Fruit fly (Drosophila melanogaster) whole organism, embryonic: ENCODE data around the gene Rpt6.

Experiments used
- Adf1 ChIP-seq: fragments of 200-800 bp; sonication (Bioruptor generic); IDR thresholded peaks from 2 replicates; pipeline ENCODE4 v1.3.6; 2022; ENCODE audit warnings: missing biosample characterization, missing genetic modification characterization
- Atf3 ChIP-seq: fragments of 200-800 bp; sonication (Bioruptor generic); optimal IDR thresholded peaks from 3 replicates; lab custom pipeline; 2016; ENCODE audit warnings: missing biosample characterization, missing genetic modification characterization
- Bteb2 ChIP-seq: fragments of 200-800 bp; sonication (Bioruptor generic); optimal IDR thresholded peaks from 2 replicates; lab custom pipeline; 2016; ENCODE audit warnings: missing biosample characterization, missing genetic modification characterization
- C15 ChIP-seq: fragments of 200-800 bp; sonication (Bioruptor generic); IDR thresholded peaks from 3 replicates; pipeline ENCODE4 v1.3.6; 2022; ENCODE audit warnings: missing biosample characterization, missing genetic modification characterization
- CG10565 ChIP-seq: fragments of 200-800 bp; sonication (Bioruptor generic); optimal IDR thresholded peaks from 3 replicates; lab custom pipeline; 2016; ENCODE audit warnings: missing biosample characterization, mild to moderate bottlenecking, missing genetic modification characterization
- CG10979 ChIP-seq: fragments of 200-800 bp; sonication (Bioruptor generic); optimal IDR thresholded peaks from 2 replicates; lab custom pipeline; 2018; ENCODE audit warnings: missing biosample characterization, mild to moderate bottlenecking, missing genetic modification characterization, moderate library complexity
- CG12236 ChIP-seq: fragments of 200-800 bp; sonication (Bioruptor generic); optimal IDR thresholded peaks from 2 replicates; lab custom pipeline; 2016; ENCODE audit warnings: missing biosample characterization, missing genetic modification characterization
- CG14441 ChIP-seq: fragments of 200-800 bp; sonication (Bioruptor generic); IDR thresholded peaks from 2 replicates; pipeline ENCODE4 v1.3.6; 2022; ENCODE audit warnings: missing biosample characterization, missing genetic modification characterization
- CG1603 ChIP-seq: fragments of 200-800 bp; sonication (Bioruptor generic); optimal IDR thresholded peaks from 2 replicates; lab custom pipeline; 2019; ENCODE audit warnings: missing biosample characterization, mild to moderate bottlenecking, missing genetic modification characterization, moderate library complexity
- CG16779 ChIP-seq: fragments of 200-800 bp; sonication (Bioruptor generic); IDR thresholded peaks from 2 replicates; pipeline ENCODE4 v1.3.6; 2022; ENCODE audit warnings: missing biosample characterization, missing genetic modification characterization
- CG16815 ChIP-seq: fragments of 200-800 bp; sonication (Bioruptor generic); optimal IDR thresholded peaks from 3 replicates; lab custom pipeline; 2017; ENCODE audit warnings: missing biosample characterization, mild to moderate bottlenecking, missing genetic modification characterization
- CG17359 ChIP-seq: fragments of 200-800 bp; sonication (Bioruptor generic); optimal IDR thresholded peaks from 3 replicates; lab custom pipeline; 2018; ENCODE audit warnings: missing biosample characterization, mild to moderate bottlenecking, missing genetic modification characterization, moderate library complexity
- CG2120 ChIP-seq: fragments of 200-800 bp; sonication (Bioruptor generic); optimal IDR thresholded peaks from 3 replicates; lab custom pipeline; 2016; ENCODE audit warnings: missing biosample characterization, missing genetic modification characterization
- CG34376 ChIP-seq: fragments of 200-800 bp; sonication (Bioruptor generic); optimal IDR thresholded peaks from 2 replicates; lab custom pipeline; 2018; ENCODE audit warnings: missing biosample characterization, mild to moderate bottlenecking, missing genetic modification characterization
- CG4328 ChIP-seq: fragments of 200-800 bp; sonication (Bioruptor generic); optimal IDR thresholded peaks from 3 replicates; lab custom pipeline; 2017; ENCODE audit warnings: missing biosample characterization, missing genetic modification reagents, missing genetic modification characterization
- CG43689 ChIP-seq: fragments of 200-800 bp; sonication (Bioruptor generic); IDR thresholded peaks from 2 replicates; pipeline ENCODE4 v1.3.6; 2022; ENCODE audit warnings: missing biosample characterization, missing genetic modification characterization
- CG4617 ChIP-seq: fragments of 200-800 bp; sonication (Bioruptor generic); optimal IDR thresholded peaks from 3 replicates; lab custom pipeline; 2016; ENCODE audit warnings: missing biosample characterization, missing genetic modification characterization, borderline replicate concordance
- CG6175 ChIP-seq: fragments of 200-800 bp; sonication (Bioruptor generic); IDR thresholded peaks from 3 replicates; pipeline ENCODE4 v1.3.6; 2022; ENCODE audit warnings: missing biosample characterization, missing genetic modification characterization
- CG6254 ChIP-seq: fragments of 200-800 bp; sonication (Bioruptor generic); optimal IDR thresholded peaks from 3 replicates; lab custom pipeline; 2017; ENCODE audit warnings: mild to moderate bottlenecking, missing biosample characterization, missing genetic modification reagents, missing genetic modification characterization
- CG6683 ChIP-seq: fragments of 200-800 bp; sonication (Bioruptor generic); optimal IDR thresholded peaks from 2 replicates; lab custom pipeline; 2017; ENCODE audit warnings: missing biosample characterization, mild to moderate bottlenecking, missing genetic modification characterization, missing genetic modification reagents
- CG7928 ChIP-seq: fragments of 200-800 bp; sonication (Bioruptor generic); optimal IDR thresholded peaks from 2 replicates; lab custom pipeline; 2017; ENCODE audit warnings: missing biosample characterization, mild to moderate bottlenecking, missing genetic modification characterization
- CG8478 ChIP-seq: fragments of >200 bp; optimal IDR thresholded peaks from 2 replicates; lab custom pipeline; 2018
- CG9932 ChIP-seq: fragments of 200-800 bp; sonication (Bioruptor generic); IDR thresholded peaks from 2 replicates; pipeline ENCODE4 v1.3.6; 2022; ENCODE audit warnings: missing biosample characterization, missing genetic modification characterization
- Chrac-16 ChIP-seq: fragments of 200-800 bp; sonication (Bioruptor generic); optimal IDR thresholded peaks from 3 replicates; lab custom pipeline; 2016; ENCODE audit warnings: missing biosample characterization, missing genetic modification characterization
- D19A ChIP-seq: fragments of 200-800 bp; optimal IDR thresholded peaks from 3 replicates; lab custom pipeline; 2019; ENCODE audit warnings: missing biosample characterization, mild to moderate bottlenecking, missing genetic modification characterization, moderate library complexity
- Ets97D ChIP-seq: fragments of 200-800 bp; sonication (Bioruptor generic); optimal IDR thresholded peaks from 3 replicates; lab custom pipeline; 2016; ENCODE audit warnings: missing biosample characterization, missing genetic modification characterization
- HHEX ChIP-seq: fragments of 200-800 bp; sonication (Bioruptor generic); optimal IDR thresholded peaks from 3 replicates; lab custom pipeline; 2017; ENCODE audit warnings: missing biosample characterization, mild to moderate bottlenecking, missing genetic modification characterization, missing genetic modification reagents
- Max ChIP-seq: fragments of 200-800 bp; sonication (Bioruptor generic); optimal IDR thresholded peaks from 2 replicates; lab custom pipeline; 2016; ENCODE audit warnings: missing biosample characterization, mild to moderate bottlenecking, missing genetic modification characterization
- Poxn ChIP-seq: fragments of 200-800 bp; sonication (Bioruptor generic); IDR thresholded peaks from 2 replicates; pipeline ENCODE4 v1.3.6; 2022; ENCODE audit warnings: missing biosample characterization, missing genetic modification characterization
- Usf ChIP-seq: fragments of 200-800 bp; sonication (Bioruptor generic); optimal IDR thresholded peaks from 2 replicates; lab custom pipeline; 2017; ENCODE audit warnings: missing genotype, missing biosample characterization, missing genetic modification characterization
- ase ChIP-seq: fragments of 200-800 bp; sonication (Bioruptor generic); IDR thresholded peaks from 3 replicates; pipeline ENCODE4 v1.3.6; 2022; ENCODE audit warnings: missing biosample characterization, missing genetic modification characterization
- btn ChIP-seq: fragments of 200-800 bp; sonication (Bioruptor generic); optimal IDR thresholded peaks from 2 replicates; lab custom pipeline; 2016; ENCODE audit warnings: missing biosample characterization, missing genetic modification characterization
- ci ChIP-seq: fragments of 200-800 bp; sonication (Bioruptor generic); IDR thresholded peaks from 3 replicates; pipeline ENCODE4 v1.3.6; 2022; ENCODE audit warnings: missing biosample characterization, missing genetic modification characterization
- fd64A ChIP-seq: fragments of 200-800 bp; sonication (Bioruptor generic); optimal IDR thresholded peaks from 3 replicates; lab custom pipeline; 2018; ENCODE audit warnings: missing biosample characterization, mild to moderate bottlenecking, missing genetic modification characterization
- hb ChIP-seq: fragments of 200-800 bp; sonication (Bioruptor generic); IDR thresholded peaks from 3 replicates; pipeline ENCODE4 v1.3.6; 2022; ENCODE audit warnings: missing biosample characterization, missing genetic modification characterization; ENCODE audit not compliant: partially characterized antibody
- hkb ChIP-seq, 2 experiments: fragments of 200-800 bp in 1 of 2; fragments of >200 bp in 1 of 2; sonication (Bioruptor generic) in 1 of 2; IDR thresholded peaks in 1 of 2; optimal IDR thresholded peaks in 1 of 2; 2 replicates each; pipeline versions ENCODE4 v1.3.6 to Lab custom; 2017 to 2022; ENCODE audit warnings: missing biosample characterization in 1 of 2, missing genetic modification characterization in 1 of 2
- nerfin-1 ChIP-seq: fragments of 200-800 bp; sonication (Bioruptor generic); optimal IDR thresholded peaks from 3 replicates; lab custom pipeline; 2019; ENCODE audit warnings: missing biosample characterization, mild to moderate bottlenecking, missing genetic modification characterization, moderate library complexity
- nerfin-2 ChIP-seq: fragments of 200-800 bp; sonication (Bioruptor generic); IDR thresholded peaks from 2 replicates; pipeline ENCODE4 v1.3.6; 2022; ENCODE audit warnings: missing biosample characterization, missing genetic modification characterization; ENCODE audit not compliant: partially characterized antibody
- onecut ChIP-seq: fragments of 200-800 bp; sonication (Bioruptor generic); IDR thresholded peaks from 2 replicates; pipeline ENCODE4 v1.3.6; 2022; ENCODE audit warnings: missing biosample characterization, missing genetic modification characterization
- org-1 ChIP-seq: fragments of 200-800 bp; sonication (Bioruptor generic); optimal IDR thresholded peaks from 2 replicates; lab custom pipeline; 2017; ENCODE audit warnings: missing biosample characterization, missing genetic modification characterization
- otp ChIP-seq: fragments of 200-800 bp; sonication (Bioruptor generic); IDR thresholded peaks from 3 replicates; pipeline ENCODE4, ENCODE4 v1.3.6; 2022; ENCODE audit warnings: missing biosample characterization, missing genetic modification characterization
- peb ChIP-seq: fragments of 200-800 bp; sonication (Bioruptor generic); IDR thresholded peaks from 2 replicates; pipeline ENCODE4 v1.3.6; 2022; ENCODE audit warnings: missing biosample characterization, missing genetic modification characterization
- pros ChIP-seq: fragments of 200-800 bp; sonication (Bioruptor generic); optimal IDR thresholded peaks from 3 replicates; lab custom pipeline; 2019; ENCODE audit warnings: missing biosample characterization, mild to moderate bottlenecking, missing genetic modification characterization, moderate library complexity
- sens-2 ChIP-seq: fragments of 200-800 bp; sonication (Bioruptor generic); IDR thresholded peaks from 2 replicates; pipeline ENCODE4 v1.3.6; 2022; ENCODE audit warnings: missing biosample characterization, missing genetic modification characterization
- shn ChIP-seq: fragments of 200-800 bp; sonication (Bioruptor generic); optimal IDR thresholded peaks from 3 replicates; lab custom pipeline; 2016; ENCODE audit warnings: missing biosample characterization, missing genetic modification characterization
- sob ChIP-seq: fragments of 200-800 bp; sonication (Bioruptor generic); IDR thresholded peaks from 2 replicates; pipeline ENCODE4 v1.3.6; 2022; ENCODE audit warnings: missing biosample characterization, missing genetic modification characterization
- twi ChIP-seq: fragments of 200-800 bp; optimal IDR thresholded peaks from 2 replicates; lab custom pipeline; 2019; ENCODE audit warnings: missing biosample characterization, mild to moderate bottlenecking, missing genetic modification characterization, moderate library complexity
- unc-4 ChIP-seq: fragments of 200-800 bp; sonication (Bioruptor generic); IDR thresholded peaks from 2 replicates; pipeline ENCODE4 v1.3.6; 2022; ENCODE audit warnings: missing biosample characterization, missing genetic modification characterization; ENCODE audit not compliant: partially characterized antibody
- vnd ChIP-seq: fragments of 200-800 bp; sonication (Bioruptor generic); IDR thresholded peaks from 3 replicates; pipeline ENCODE4 v1.3.6; 2022; ENCODE audit warnings: missing biosample characterization, missing genetic modification characterization; ENCODE audit not compliant: partially characterized antibody
- vvl ChIP-seq: fragments of 200-800 bp; sonication (Bioruptor generic); IDR thresholded peaks from 2 replicates; pipeline ENCODE4 v1.3.6; 2022; ENCODE audit warnings: missing biosample characterization, missing genetic modification characterization

Rpt6 gene

dm6 chrX:21349800-21350309 lies 34.0 kb downstream of the Rpt6 start, which contains the start of the genes peng and sol (continued):
- TF ChIP-seq CG43689 (GFP tag; lab: Robert Waterston, UW): no peak
- TF ChIP-seq Chrac-16 (GFP tag; lab: Kevin White, UChicago): peak; percentile 80
- no peak for TF ChIP-seq CG6254
- TF ChIP-seq Bteb2 (GFP tag; lab: Kevin White, UChicago): peak; percentile 64
- TF ChIP-seq CG10565: no peak
- TF ChIP-seq btn (GFP tag; lab: Kevin White, UChicago): peak; percentile 52
- TF ChIP-seq CG8478 (lab: Kevin White, UChicago): no peak
- peak; percentile 80 for TF ChIP-seq Max (GFP tag; lab: Kevin White, UChicago)
- no peak for TF ChIP-seq fd64A (GFP tag; lab: Kevin White, UChicago)
- TF ChIP-seq Ets97D (GFP tag; lab: Kevin White, UChicago): peak; percentile 66
- TF ChIP-seq vvl: peak; percentile 73
- TF ChIP-seq CG1603 (tag; lab: Kevin White, UChicago): peak; percentile 42
- TF ChIP-seq sens-2 (GFP tag; lab: Robert Waterston, UW): 0 out of 2 replicates have a peak, but pooled peaks have one; percentile 4
- TF ChIP-seq hb (GFP tag; lab: Robert Waterston, UW): no peak
- TF ChIP-seq D19A (tag; lab: Kevin White, UChicago): peak; percentile 47
- TF ChIP-seq CG6683 (GFP tag; lab: Kevin White, UChicago): peak; percentile 36
- no peak for TF ChIP-seq pros (GFP tag; lab: Kevin White, UChicago)
- TF ChIP-seq CG34376 (GFP tag; lab: Kevin White, UChicago): peak; percentile 47
- 0 out of 3 replicates have a peak, but pooled peaks have one; percentile 15 for TF ChIP-seq ase
- peak; percentile 47 for TF ChIP-seq CG4328
- peak; percentile 77 for TF ChIP-seq CG16815 (GFP tag; lab: Kevin White, UChicago)
- TF ChIP-seq nerfin-2 (GFP tag; lab: Robert Waterston, UW): no peak
- peak; percentile 53 for TF ChIP-seq Atf3 (GFP tag; lab: Kevin White, UChicago)
- peak; percentile 50 for TF ChIP-seq twi (tag; lab: Kevin White, UChicago)
- no peak for TF ChIP-seq Poxn (GFP tag; lab: Robert Waterston, UW)
- TF ChIP-seq unc-4: no peak
- TF ChIP-seq C15 (GFP tag; lab: Robert Waterston, UW): 0 out of 3 replicates have a peak, but pooled peaks have one; percentile 25
- TF ChIP-seq CG2120: peak; percentile 89
- peak; percentile 73 for TF ChIP-seq CG14441 (GFP tag; lab: Robert Waterston, UW)
- peak; percentile 59 for TF ChIP-seq org-1 (GFP tag; lab: Kevin White, UChicago)
- no peak for TF ChIP-seq CG16779 (GFP tag; lab: Robert Waterston, UW)
- TF ChIP-seq otp (GFP tag; lab: Robert Waterston, UW): no peak
- TF ChIP-seq Adf1 (GFP tag; lab: Robert Waterston, UW): peak; percentile 13; the same call in 1 of the 2 replicates
- peak; percentile 60 for TF ChIP-seq CG17359 (tag; lab: Kevin White, UChicago)
- TF ChIP-seq CG7928 (GFP tag; lab: Kevin White, UChicago): peak; percentile 38
- TF ChIP-seq CG10979: peak; percentile 55
- no peak for TF ChIP-seq peb (GFP tag; lab: Robert Waterston, UW)
- TF ChIP-seq CG4617 (GFP tag; lab: Kevin White, UChicago): peak; percentile 48
- TF ChIP-seq onecut (GFP tag; lab: Robert Waterston, UW): 0 out of 2 replicates have a peak, but pooled peaks have one; percentile 24
- peak; percentile 79 for TF ChIP-seq CG9932
- TF ChIP-seq sob: peak; percentile 72
- peak; percentile 71 for TF ChIP-seq shn (GFP tag; lab: Kevin White, UChicago)
- peak; percentile 63 for TF ChIP-seq Usf (GFP tag; lab: Kevin White, UChicago)
- TF ChIP-seq ci (GFP tag; lab: Robert Waterston, UW): peak; percentile 51; the same call in 1 of the 3 replicates
- TF ChIP-seq HHEX (GFP tag; lab: Kevin White, UChicago): peak; percentile 75
- peak; percentile 63 for TF ChIP-seq hkb (optimal IDR thresholded peaks at IDR 0.05; lab: Kevin White, UChicago)
- TF ChIP-seq hkb (GFP tag; IDR thresholded peaks at IDR 0.05; lab: Robert Waterston, UW): no peak; the same call in 1 of the 2 replicates
- 0 out of 3 replicates have a peak, but pooled peaks have one; percentile 25 for TF ChIP-seq CG6175 (GFP tag; lab: Robert Waterston, UW)
- peak; percentile 19 for TF ChIP-seq CG12236 (GFP tag; lab: Kevin White, UChicago)
- no peak for TF ChIP-seq vnd
- peak; percentile 45 for TF ChIP-seq nerfin-1
